Worm (Caenorhabditis elegans): ENCODE data around the gene nep-26.

nep-26 gene

DNA sequence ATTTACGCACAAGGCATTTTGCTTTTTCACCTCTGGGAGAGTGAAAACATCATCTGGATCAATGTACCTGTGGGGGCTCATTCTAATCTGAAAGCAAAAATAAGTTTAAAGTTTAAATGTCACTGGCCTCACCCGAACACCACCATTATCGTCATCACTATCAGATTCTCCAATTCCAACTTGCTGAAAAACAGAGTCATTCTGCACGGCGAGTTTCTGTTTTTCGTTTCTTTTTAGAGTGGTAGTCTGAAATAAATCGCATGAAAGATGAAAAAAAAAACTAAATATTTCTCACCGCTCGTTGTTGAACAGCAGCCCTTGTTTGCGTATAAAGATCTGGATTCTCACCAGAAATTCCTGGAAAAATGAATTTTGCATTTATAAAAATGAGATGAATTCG lies 52.8 kb downstream of the nep-26 start (continued):
- TF ChIP-seq mxl-1 (tag; optimal IDR thresholded peaks at IDR 0.05) (no peak), snpc-4 (GFP tag; optimal IDR thresholded peaks at IDR 0.05) (no peak), snpc-4 (tag; optimal IDR thresholded peaks at IDR 0.05) (no peak), ztf-22 (GFP tag; optimal IDR thresholded peaks at IDR 0.05) (no peak), rcor-1 (GFP tag; IDR thresholded peaks at IDR 0.05) (no peak), tlf-1 (GFP tag; optimal IDR thresholded peaks at IDR 0.05) (no peak), ceh-100 (GFP tag; IDR thresholded peaks at IDR 0.05) (no peak), egrh-3 (GFP tag; IDR thresholded peaks at IDR 0.05) (no peak), dpl-1 (GFP tag; optimal IDR thresholded peaks at IDR 0.05) (no peak), Y95B8A.8 (GFP tag; IDR thresholded peaks at IDR 0.05) (peak; percentile 30; the same call in 1 of the 2 replicates), ama-1 (optimal IDR thresholded peaks at IDR 0.05) (no peak), ama-1 (GFP tag; optimal IDR thresholded peaks at IDR 0.05) (no peak), tbp1 (GFP tag; optimal IDR thresholded peaks at IDR 0.05) (no peak), snpc-1.3 (tag; optimal IDR thresholded peaks at IDR 0.05; ENCODE audit: insufficient read depth) (no peak), ceh-27 (GFP tag; optimal IDR thresholded peaks at IDR 0.05) (no peak), B0336.3 (GFP tag; IDR thresholded peaks at IDR 0.05) (peak; percentile 15; the same call in 1 of the 2 replicates), egl-18 (GFP tag; IDR thresholded peaks at IDR 0.05) (0 out of 2 replicates have a peak, but pooled peaks have one; percentile 42), F49E8.2 (tag; optimal IDR thresholded peaks at IDR 0.05; ENCODE audit: insufficient read depth) (peak; percentile 52), zfh-2 (GFP tag; conservative IDR thresholded peaks at IDR 0.05) (no peak), die-1 (tag; optimal IDR thresholded peaks at IDR 0.05) (no peak), lin-26 (GFP tag; IDR thresholded peaks at IDR 0.05) (no peak), ztf-3 (GFP tag; optimal IDR thresholded peaks at IDR 0.05) (no peak), T07F8.4 (tag; optimal IDR thresholded peaks at IDR 0.05) (no peak), attf-6 (GFP tag; IDR thresholded peaks at IDR 0.05) (no peak), akir-1 (GFP tag; optimal IDR thresholded peaks at IDR 0.05) (no peak), F22D6.2 (tag; optimal IDR thresholded peaks at IDR 0.05) (no peak), let-526 (GFP tag; IDR thresholded peaks at IDR 0.05) (no peak), F37B4.10 (GFP tag; IDR thresholded peaks at IDR 0.05) (no peak), F39B2.1 (GFP tag; IDR thresholded peaks at IDR 0.05) (no peak)

- no peak for TF ChIP-seq rec-8 (tag; optimal IDR thresholded peaks at IDR 0.05)
- TF ChIP-seq pha-4 (tag; optimal IDR thresholded peaks at IDR 0.05) = no peak
- TF ChIP-seq dpff-1 (tag; optimal IDR thresholded peaks at IDR 0.05) = no peak
- TF ChIP-seq let-526 (GFP tag; IDR thresholded peaks at IDR 0.05) = no peak
- TF ChIP-seq sptf-2 (GFP tag; optimal IDR thresholded peaks at IDR 0.05) = no peak
- no peak for TF ChIP-seq dox-1 (GFP tag; IDR thresholded peaks at IDR 0.05)
- no peak for TF ChIP-seq madf-8 (GFP tag; conservative IDR thresholded peaks at IDR 0.05)
- TF ChIP-seq madf-3 (GFP tag; IDR thresholded peaks at IDR 0.05) = no peak
- no peak for TF ChIP-seq let-607 (tag; optimal IDR thresholded peaks at IDR 0.05)
- TF ChIP-seq ekl-4 (GFP tag; IDR thresholded peaks at IDR 0.05) = no peak
- TF ChIP-seq T26A5.8 (tag; optimal IDR thresholded peaks at IDR 0.05) = no peak
- TF ChIP-seq nfya-1 (tag; optimal IDR thresholded peaks at IDR 0.05; ENCODE audit: borderline replicate concordance, insufficient read depth) = no peak
- TF ChIP-seq lin-26 (GFP tag; IDR thresholded peaks at IDR 0.05) = no peak
- TF ChIP-seq ceh-40 (GFP tag; IDR thresholded peaks at IDR 0.05) = no peak
- no peak for TF ChIP-seq cebp-2 (GFP tag; IDR thresholded peaks at IDR 0.05)
- no peak for TF ChIP-seq rcor-1 (GFP tag; IDR thresholded peaks at IDR 0.05)
- TF ChIP-seq unc-62 (GFP tag; optimal IDR thresholded peaks at IDR 0.05) = no peak
- no peak for TF ChIP-seq madf-10 (tag; optimal IDR thresholded peaks at IDR 0.05)
- no peak for TF ChIP-seq D2030.7 (GFP tag; IDR thresholded peaks at IDR 0.05)
- TF ChIP-seq bed-1 (GFP tag; IDR thresholded peaks at IDR 0.05) = no peak
Observed at ce11 chrII:10245612-10246011, 54.3 kb downstream of the nep-26 start.
